Worm (Caenorhabditis elegans) whole organism, mixed stage, embryonic: ENCODE measurements around the gene idpc-7.

Experiments used
- M03D4.4 ChIP-seq: sonication (generic microtip); optimal IDR thresholded peaks from 2 replicates; lab custom pipeline; 2017; ENCODE audit warnings: mild to moderate bottlenecking, missing genetic modification characterization, missing compliant biosample characterization
- bed-3 ChIP-seq: fragments of 200-800 bp; sonication (Bioruptor generic); optimal IDR thresholded peaks from 3 replicates; lab custom pipeline; 2018; ENCODE audit warnings: mild to moderate bottlenecking, missing genetic modification characterization, moderate library complexity, missing compliant biosample characterization
- blmp-1 ChIP-seq: fragments of 150-350 bp; optimal IDR thresholded peaks from 2 replicates; lab custom pipeline; 2014; ENCODE audit warnings: missing biosample characterization, missing genetic modification characterization
- ceh-39 ChIP-seq: fragments of 150-350 bp; optimal IDR thresholded peaks from 2 replicates; lab custom pipeline; 2014; ENCODE audit warnings: missing biosample characterization, missing genetic modification characterization
- ces-1 ChIP-seq: fragments of 150-350 bp; optimal IDR thresholded peaks from 2 replicates; lab custom pipeline; 2014; ENCODE audit warnings: missing biosample characterization, missing genetic modification reagents, missing genetic modification characterization
- cnd-1 ChIP-seq: fragments of 200-800 bp; sonication (Bioruptor generic); optimal IDR thresholded peaks from 2 replicates; lab custom pipeline; 2018; ENCODE audit warnings: mild to moderate bottlenecking, missing genetic modification characterization, missing compliant biosample characterization
- drap-1 ChIP-seq: fragments of 200-800 bp; sonication (Bioruptor generic); optimal IDR thresholded peaks from 3 replicates; lab custom pipeline; 2018; ENCODE audit warnings: mild to moderate bottlenecking, missing genetic modification characterization, missing compliant biosample characterization
- elt-1 ChIP-seq: sonication (generic microtip); optimal IDR thresholded peaks from 2 replicates; lab custom pipeline; 2017; ENCODE audit warnings: missing genetic modification characterization, mild to moderate bottlenecking, missing compliant biosample characterization, antibody characterized with exemption, moderate library complexity, borderline replicate concordance; ENCODE audit not compliant: insufficient read depth
- elt-3 ChIP-seq: fragments of 150-350 bp; optimal IDR thresholded peaks from 2 replicates; lab custom pipeline; 2014; ENCODE audit warnings: missing biosample characterization, missing genetic modification characterization
- flh-1 ChIP-seq: fragments of 200-800 bp; sonication (Bioruptor generic); optimal IDR thresholded peaks from 2 replicates; lab custom pipeline; 2018; ENCODE audit warnings: mild to moderate bottlenecking, missing genetic modification characterization, moderate library complexity, missing compliant biosample characterization
- ham-2 ChIP-seq: fragments of 200-800 bp; sonication (Bioruptor generic); optimal IDR thresholded peaks from 2 replicates; lab custom pipeline; 2018; ENCODE audit warnings: mild to moderate bottlenecking, missing genetic modification characterization, missing compliant biosample characterization
- hlh-1 ChIP-seq: fragments of 150-350 bp; optimal IDR thresholded peaks from 2 replicates; lab custom pipeline; 2014; ENCODE audit warnings: missing biosample characterization, missing genetic modification reagents, missing genetic modification characterization
- lin-13 ChIP-seq: fragments of 150-350 bp; optimal IDR thresholded peaks from 2 replicates; lab custom pipeline; 2014; ENCODE audit warnings: missing biosample characterization, missing genetic modification characterization
- lin-32 ChIP-seq: fragments of 200-800 bp; sonication (Bioruptor generic); optimal IDR thresholded peaks from 2 replicates; lab custom pipeline; 2018; ENCODE audit warnings: mild to moderate bottlenecking, missing genetic modification characterization, missing compliant biosample characterization
- lsy-2 ChIP-seq: fragments of 150-350 bp; optimal IDR thresholded peaks from 2 replicates; lab custom pipeline; 2014; ENCODE audit warnings: missing biosample characterization, missing genetic modification characterization
- mab-5 ChIP-seq: fragments of 150-350 bp; optimal IDR thresholded peaks from 2 replicates; lab custom pipeline; 2014; ENCODE audit warnings: missing biosample characterization, missing genetic modification characterization
- mep-1 ChIP-seq: fragments of 150-350 bp; optimal IDR thresholded peaks from 2 replicates; lab custom pipeline; 2017; ENCODE audit warnings: missing biosample characterization, missing genetic modification reagents, missing genetic modification characterization, inconsistent platforms
- mls-2 ChIP-seq: sonication (generic microtip); optimal IDR thresholded peaks from 2 replicates; lab custom pipeline; 2016; ENCODE audit warnings: mild to moderate bottlenecking, missing genetic modification characterization, moderate library complexity, missing compliant biosample characterization
- nhr-12 ChIP-seq: fragments of 150-350 bp; optimal IDR thresholded peaks from 2 replicates; lab custom pipeline; 2014; ENCODE audit warnings: missing biosample characterization, missing genetic modification characterization
- nhr-2 ChIP-seq: fragments of 150-350 bp; optimal IDR thresholded peaks from 2 replicates; lab custom pipeline; 2014; ENCODE audit warnings: missing biosample characterization, missing genetic modification characterization
- nhr-237 ChIP-seq: fragments of 150-350 bp; optimal IDR thresholded peaks from 2 replicates; lab custom pipeline; 2014; ENCODE audit warnings: missing biosample characterization, missing genetic modification characterization
- nhr-76 ChIP-seq: sonication (generic microtip); optimal IDR thresholded peaks from 2 replicates; lab custom pipeline; 2017; ENCODE audit warnings: missing biosample characterization, missing genetic modification characterization
- pha-4 ChIP-seq: fragments of 150-350 bp; optimal IDR thresholded peaks from 2 replicates; lab custom pipeline; 2018; ENCODE audit warnings: missing biosample characterization, missing genetic modification reagents, missing genetic modification characterization
- sem-2 ChIP-seq: fragments of 200-800 bp; sonication (Bioruptor generic); optimal IDR thresholded peaks from 2 replicates; lab custom pipeline; 2018; ENCODE audit warnings: mild to moderate bottlenecking, missing genetic modification characterization, missing compliant biosample characterization
- snpc-4 ChIP-seq: fragments of 150-350 bp; optimal IDR thresholded peaks from 2 replicates; lab custom pipeline; 2014; ENCODE audit warnings: missing biosample characterization, missing genetic modification characterization
- sptf-1 ChIP-seq: sonication (generic microtip); optimal IDR thresholded peaks from 2 replicates; lab custom pipeline; 2017; ENCODE audit warnings: mild to moderate bottlenecking, missing genetic modification characterization, moderate library complexity, missing compliant biosample characterization
- tbx-8 ChIP-seq: fragments of 200-800 bp; sonication (Bioruptor generic); optimal IDR thresholded peaks from 2 replicates; lab custom pipeline; 2018; ENCODE audit warnings: mild to moderate bottlenecking, missing genetic modification characterization, moderate library complexity, missing compliant biosample characterization
- unc-120 ChIP-seq: sonication (generic microtip); optimal IDR thresholded peaks from 2 replicates; lab custom pipeline; 2017; ENCODE audit warnings: missing genetic modification characterization, missing compliant biosample characterization; ENCODE audit not compliant: poor library complexity, severe bottlenecking
- unc-39 ChIP-seq: fragments of 150-350 bp; optimal IDR thresholded peaks from 2 replicates; lab custom pipeline; 2014; ENCODE audit warnings: missing biosample characterization, missing genetic modification characterization
- unc-62 ChIP-seq: fragments of 150-350 bp; optimal IDR thresholded peaks from 2 replicates; lab custom pipeline; 2014; ENCODE audit warnings: missing biosample characterization, missing genetic modification reagents, missing genetic modification characterization
- ztf-11 ChIP-seq: fragments of 150-350 bp; optimal IDR thresholded peaks from 2 replicates; lab custom pipeline; 2014; ENCODE audit warnings: missing biosample characterization, missing genetic modification characterization

idpc-7 gene

DNA sequence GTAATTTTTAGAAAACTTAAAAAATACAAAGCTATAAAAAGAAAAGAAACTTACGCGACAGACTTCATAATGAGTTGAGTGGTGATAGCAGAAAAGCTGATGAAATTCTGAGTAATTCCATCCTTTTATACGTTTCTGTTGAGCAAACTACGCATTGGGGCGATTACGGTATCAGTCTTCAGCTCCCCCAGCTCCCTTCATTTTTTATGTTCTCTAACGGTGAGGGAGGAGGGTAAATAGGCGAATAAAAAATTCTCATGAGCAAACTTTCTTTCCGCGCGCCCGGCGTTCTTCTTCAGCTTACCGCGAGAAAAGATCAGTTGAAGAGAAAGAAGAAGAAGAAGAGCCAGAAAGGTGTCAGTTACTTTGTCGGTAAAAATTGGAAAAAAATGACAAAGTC lies at the start of gene idpc-7:
TSS of gene idpc-7 (minus strand) at position 101 of the 400 bp plus-strand sequence.
- no peak for TF ChIP-seq mep-1 (tag; lab: Kevin White, UChicago)
- TF ChIP-seq bed-3 (GFP tag; lab: Kevin White, UChicago), result no peak
- TF ChIP-seq mls-2 (tag; lab: Kevin White, UChicago), result no peak
- TF ChIP-seq unc-120, result no peak
- TF ChIP-seq nhr-12 (tag; lab: Kevin White, UChicago), result no peak
- TF ChIP-seq ztf-11 (tag; lab: Kevin White, UChicago), result no peak
- no peak for TF ChIP-seq unc-62
- TF ChIP-seq cnd-1 (tag; lab: Kevin White, UChicago), result no peak
- no peak for TF ChIP-seq hlh-1 (tag; lab: Kevin White, UChicago)
- TF ChIP-seq ceh-39 (tag; lab: Kevin White, UChicago), result no peak

ce11 chrV:9666394-9666793 lies 47.6 kb upstream of the idpc-7 start, which contains the start of gene ZK287.1:
ZK287.1 (plus strand) TSS chrV:9666694.
- TF ChIP-seq blmp-1 (no peak), M03D4.4 (tag; lab: Kevin White, UChicago) (no peak), ces-1 (GFP tag; lab: Kevin White, UChicago) (peak; percentile 62), tbx-8 (GFP tag; lab: Kevin White, UChicago) (no peak)
- TF ChIP-seq, all 35 proteins: peak for 1

DNA sequence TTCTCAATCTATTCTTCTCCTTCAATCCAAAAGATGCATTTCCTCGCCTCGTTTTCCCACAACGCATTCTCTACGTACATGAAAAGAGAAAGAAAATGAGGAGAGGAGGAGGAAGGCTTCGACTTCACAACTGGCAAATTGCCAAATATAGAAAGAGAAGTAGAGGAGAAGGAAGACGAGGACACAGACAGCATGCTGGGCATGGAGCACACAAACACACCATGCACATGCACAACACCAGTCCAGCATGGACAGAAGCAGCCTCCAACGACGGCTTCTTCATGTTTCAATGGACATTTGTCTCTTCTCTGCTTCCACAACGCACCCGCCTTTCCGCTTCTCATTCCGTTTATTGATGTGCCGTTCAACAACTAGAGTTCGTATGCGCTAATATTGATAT lies 45.8 kb upstream of the idpc-7 start:
- TF ChIP-seq unc-39 (tag; lab: Kevin White, UChicago) (peak; percentile 38), mep-1 (tag; lab: Kevin White, UChicago) (peak; percentile 32), lsy-2 (tag; lab: Kevin White, UChicago) (peak; percentile 10), tbx-8 (GFP tag; lab: Kevin White, UChicago) (no peak), mls-2 (tag; lab: Kevin White, UChicago) (no peak), ces-1 (GFP tag; lab: Kevin White, UChicago) (peak; percentile 65)
- TF ChIP-seq, all 35 proteins: peak for 4

- TF ChIP-seq mab-5, result no peak
- TF ChIP-seq nhr-237 (tag; lab: Kevin White, UChicago), result no peak
- TF ChIP-seq sem-2 (GFP tag; lab: Kevin White, UChicago), result no peak
- peak; percentile 76 for TF ChIP-seq ces-1 (GFP tag; lab: Kevin White, UChicago)
- TF ChIP-seq lin-32 (GFP tag; lab: Kevin White, UChicago), result peak; percentile 8
- no peak for TF ChIP-seq snpc-4
- no peak for TF ChIP-seq unc-120
- peak; percentile 85 for TF ChIP-seq cnd-1 (tag; lab: Kevin White, UChicago)
These were observed 45.1 kb upstream of the idpc-7 start for ce11 chrV:9663948-9664347.

DNA sequence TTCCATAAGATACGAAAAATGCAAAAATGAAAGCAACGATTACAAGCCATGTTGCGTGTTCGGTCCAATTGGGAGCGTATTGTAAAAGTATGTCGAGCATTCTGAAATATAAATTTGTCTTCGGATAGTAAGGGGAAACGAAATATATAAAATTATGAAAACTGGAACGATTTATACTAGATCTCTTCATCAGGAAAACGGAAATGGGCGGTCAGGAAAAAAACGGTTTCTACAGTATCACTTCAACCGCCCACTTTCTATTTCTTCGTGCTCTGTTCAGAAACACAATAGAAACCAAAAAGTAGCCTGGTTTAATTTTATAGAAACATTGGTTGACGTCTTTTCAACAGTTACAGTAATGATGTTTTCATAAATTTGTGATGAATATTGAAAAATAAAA lies 42.7 kb upstream of the idpc-7 start, which contains the start of gene pitr-4:
TSS of gene pitr-4 (minus strand) at position 101 of the 400 bp plus-strand sequence.
- TF ChIP-seq nhr-76 (tag; lab: Kevin White, UChicago), result no peak
- no peak for TF ChIP-seq lin-13
- no peak for TF ChIP-seq pha-4 (tag; lab: Kevin White, UChicago)
- no peak for TF ChIP-seq sptf-1 (tag; lab: Kevin White, UChicago)
- TF ChIP-seq unc-39 (tag; lab: Kevin White, UChicago), result no peak
- no peak for TF ChIP-seq elt-1 (tag; lab: Kevin White, UChicago)
- TF ChIP-seq nhr-2, result no peak

ce11 chrV:9654154-9654805 lies 35.5 kb upstream of the idpc-7 start, which contains the start of gene cyp-29A4:
cyp-29A4 (plus strand) TSS chrV:9654755.
- TF ChIP-seq pha-4 (tag; lab: Kevin White, UChicago) (no peak), nhr-237 (tag; lab: Kevin White, UChicago) (no peak), elt-3 (tag; lab: Kevin White, UChicago) (no peak), flh-1 (no peak), hlh-1 (tag; lab: Kevin White, UChicago) (no peak), elt-1 (tag; lab: Kevin White, UChicago) (no peak), drap-1 (GFP tag; lab: Kevin White, UChicago) (no peak), mab-5 (no peak), ztf-11 (tag; lab: Kevin White, UChicago) (no peak), lsy-2 (tag; lab: Kevin White, UChicago) (no peak), mep-1 (tag; lab: Kevin White, UChicago) (no peak), unc-62 (no peak), ces-1 (GFP tag; lab: Kevin White, UChicago) (no peak), unc-39 (tag; lab: Kevin White, UChicago) (no peak), sem-2 (GFP tag; lab: Kevin White, UChicago) (no peak), cnd-1 (tag; lab: Kevin White, UChicago) (no peak), blmp-1 (no peak), ham-2 (GFP tag; lab: Kevin White, UChicago) (no peak)
